Worm (Caenorhabditis elegans) whole organism, early embryonic: ENCODE results near the gene str-97.

ENCODE experiments used
- B0310.2 ChIP-seq: sonication (generic microtip); optimal IDR thresholded peaks from 2 replicates; lab custom pipeline; 2016; ENCODE audit warnings: mild to moderate bottlenecking, missing genetic modification characterization, missing compliant biosample characterization
- F13C5.2 ChIP-seq: sonication (generic microtip); optimal IDR thresholded peaks from 2 replicates; lab custom pipeline; 2017; ENCODE audit warnings: mild to moderate bottlenecking, missing genetic modification characterization, inconsistent platforms, missing compliant biosample characterization
- aly-1 ChIP-seq: sonication (generic microtip); optimal IDR thresholded peaks from 2 replicates; lab custom pipeline; 2016; ENCODE audit warnings: missing genetic modification characterization, missing compliant biosample characterization
- ama-1 ChIP-seq: fragments of 150-350 bp; optimal IDR thresholded peaks from 2 replicates; lab custom pipeline; 2014
- ceh-13 ChIP-seq: fragments of 200-800 bp; sonication (Bioruptor generic); optimal IDR thresholded peaks from 2 replicates; lab custom pipeline; 2018; ENCODE audit warnings: mild to moderate bottlenecking, missing genetic modification characterization, missing compliant biosample characterization
- ceh-36 ChIP-seq: sonication (generic microtip); optimal IDR thresholded peaks from 2 replicates; lab custom pipeline; 2016; ENCODE audit warnings: missing genetic modification characterization, inconsistent platforms, missing compliant biosample characterization
- ets-7 ChIP-seq: sonication (generic microtip); optimal IDR thresholded peaks from 2 replicates; lab custom pipeline; 2016; ENCODE audit warnings: missing genotype, missing genetic modification characterization, missing compliant biosample characterization
- flt-1 ChIP-seq: fragments of 200-800 bp; sonication (Bioruptor generic); IDR thresholded peaks from 2 replicates; pipeline ENCODE4 v1.3.6; 2022; ENCODE audit warnings: missing genetic modification characterization, missing compliant biosample characterization
- hmbx-1 ChIP-seq: sonication (generic microtip); optimal IDR thresholded peaks from 2 replicates; lab custom pipeline; 2016; ENCODE audit warnings: mild to moderate bottlenecking, missing genetic modification characterization, missing compliant biosample characterization
- hmg-4 ChIP-seq: fragments of 200-800 bp; sonication (Bioruptor generic); optimal IDR thresholded peaks from 2 replicates; lab custom pipeline; 2018; ENCODE audit warnings: mild to moderate bottlenecking, missing genetic modification characterization, missing compliant biosample characterization
- hnd-1 ChIP-seq: sonication (generic microtip); optimal IDR thresholded peaks from 2 replicates; lab custom pipeline; 2016; ENCODE audit warnings: missing genetic modification characterization, missing compliant biosample characterization
- pes-1 ChIP-seq: fragments of 200-800 bp; sonication (Bioruptor generic); IDR thresholded peaks from 2 replicates; pipeline ENCODE4 v1.3.6; 2022; ENCODE audit warnings: missing genetic modification reagents, missing genetic modification characterization, missing compliant biosample characterization
- scrt-1 ChIP-seq: fragments of 200-800 bp; sonication (Bioruptor generic); IDR thresholded peaks from 2 replicates; pipeline ENCODE4 v1.3.6; 2022; ENCODE audit warnings: missing genetic modification characterization, missing compliant biosample characterization
- sea-1 ChIP-seq: fragments of 200-800 bp; sonication (Bioruptor generic); conservative IDR thresholded peaks from 2 replicates; pipeline ENCODE4 v1.3.6; 2022; ENCODE audit warnings: missing genetic modification characterization, missing compliant biosample characterization
- tbx-11 ChIP-seq: fragments of 200-800 bp; sonication (Bioruptor generic); IDR thresholded peaks from 2 replicates; pipeline ENCODE4 v1.3.6; 2022; ENCODE audit warnings: missing genetic modification characterization, missing compliant biosample characterization
- tbx-37 ChIP-seq: fragments of 200-800 bp; sonication (Bioruptor generic); conservative IDR thresholded peaks from 2 replicates; pipeline ENCODE4 v1.3.6; 2022; ENCODE audit warnings: missing genetic modification reagents, missing genetic modification characterization, missing compliant biosample characterization
- tra-4 ChIP-seq: sonication (generic microtip); optimal IDR thresholded peaks from 2 replicates; lab custom pipeline; 2017; ENCODE audit warnings: missing genetic modification characterization, missing compliant biosample characterization

str-97 gene

ce11 chrV:16190485-16190884 lies 35.5 kb upstream of the str-97 start, which contains the start of gene srh-281:
TSS of gene srh-281 (plus strand) at chrV:16190785.
- no peak for TF ChIP-seq hmbx-1 (tag; lab: Kevin White, UChicago)
- no peak for TF ChIP-seq tbx-11 (GFP tag; lab: Robert Waterston, UW)
- no peak for TF ChIP-seq aly-1
- TF ChIP-seq hmg-4 (GFP tag; lab: Kevin White, UChicago) = no peak
- TF ChIP-seq ceh-13 (GFP tag; lab: Kevin White, UChicago) = no peak
- TF ChIP-seq pes-1 (GFP tag; lab: Robert Waterston, UW) = no peak
- no peak for TF ChIP-seq B0310.2
- TF ChIP-seq flt-1 (GFP tag; lab: Robert Waterston, UW) = no peak
- no peak for TF ChIP-seq ama-1 (lab: Kevin White, UChicago)

ce11 chrV:16183357-16183756 lies 28.3 kb upstream of the str-97 start, which contains the start of gene srz-14:
TSS of gene srz-14 (plus strand) at chrV:16183657.
- TF ChIP-seq F13C5.2 (tag; lab: Kevin White, UChicago) (no peak), tbx-11 (GFP tag; lab: Robert Waterston, UW) (no peak), aly-1 (no peak), ceh-13 (GFP tag; lab: Kevin White, UChicago) (no peak), B0310.2 (no peak), hnd-1 (no peak), ama-1 (lab: Kevin White, UChicago) (no peak), ceh-36 (tag; lab: Kevin White, UChicago) (no peak), sea-1 (no peak), tbx-37 (GFP tag; lab: Robert Waterston, UW) (no peak), hmg-4 (GFP tag; lab: Kevin White, UChicago) (no peak), flt-1 (GFP tag; lab: Robert Waterston, UW) (no peak), pes-1 (GFP tag; lab: Robert Waterston, UW) (no peak), ets-7 (tag; lab: Kevin White, UChicago) (no peak), scrt-1 (GFP tag; lab: Robert Waterston, UW) (no peak), tra-4 (tag; lab: Kevin White, UChicago) (no peak)

ce11 chrV:16182918-16183317 lies 27.9 kb upstream of the str-97 start, which contains the start of gene srh-277:
TSS of gene srh-277 (plus strand) at chrV:16183218.
- no peak for TF ChIP-seq tbx-37 (GFP tag; lab: Robert Waterston, UW)
- no peak for TF ChIP-seq hmg-4 (GFP tag; lab: Kevin White, UChicago)
- no peak for TF ChIP-seq F13C5.2 (tag; lab: Kevin White, UChicago)
- no peak for TF ChIP-seq ama-1 (lab: Kevin White, UChicago)
- TF ChIP-seq hmbx-1 (tag; lab: Kevin White, UChicago) = no peak
- no peak for TF ChIP-seq ceh-13 (GFP tag; lab: Kevin White, UChicago)
- TF ChIP-seq B0310.2 = no peak
- no peak for TF ChIP-seq tra-4 (tag; lab: Kevin White, UChicago)
- TF ChIP-seq sea-1 = no peak

ce11 chrV:16182110-16182509 lies 27.1 kb upstream of the str-97 start, which contains the start of gene srz-13:
TSS of gene srz-13 (plus strand) at chrV:16182410.
- TF ChIP-seq scrt-1 (GFP tag; lab: Robert Waterston, UW) = no peak
- TF ChIP-seq ceh-36 (tag; lab: Kevin White, UChicago) = no peak
- no peak for TF ChIP-seq hmbx-1 (tag; lab: Kevin White, UChicago)
- TF ChIP-seq ceh-13 (GFP tag; lab: Kevin White, UChicago) = no peak
- no peak for TF ChIP-seq tbx-37 (GFP tag; lab: Robert Waterston, UW)
- TF ChIP-seq B0310.2 = no peak
- no peak for TF ChIP-seq hnd-1
- TF ChIP-seq tbx-11 (GFP tag; lab: Robert Waterston, UW) = no peak
- TF ChIP-seq pes-1 (GFP tag; lab: Robert Waterston, UW) = no peak
- TF ChIP-seq sea-1 = no peak
- TF ChIP-seq flt-1 (GFP tag; lab: Robert Waterston, UW) = no peak
- TF ChIP-seq ets-7 (tag; lab: Kevin White, UChicago) = no peak
- TF ChIP-seq ama-1 (lab: Kevin White, UChicago) = no peak
- no peak for TF ChIP-seq F13C5.2 (tag; lab: Kevin White, UChicago)
- no peak for TF ChIP-seq tra-4 (tag; lab: Kevin White, UChicago)

- TF ChIP-seq tbx-37 (GFP tag; lab: Robert Waterston, UW) = no peak
- no peak for TF ChIP-seq aly-1
- no peak for TF ChIP-seq F13C5.2 (tag; lab: Kevin White, UChicago)
- TF ChIP-seq pes-1 (GFP tag; lab: Robert Waterston, UW) = no peak
- TF ChIP-seq hmg-4 (GFP tag; lab: Kevin White, UChicago) = no peak
- no peak for TF ChIP-seq ceh-36 (tag; lab: Kevin White, UChicago)
- TF ChIP-seq flt-1 (GFP tag; lab: Robert Waterston, UW) = no peak
- TF ChIP-seq scrt-1 (GFP tag; lab: Robert Waterston, UW) = no peak
- TF ChIP-seq sea-1 = no peak
- no peak for TF ChIP-seq tbx-11 (GFP tag; lab: Robert Waterston, UW)
- TF ChIP-seq hnd-1 = no peak
- no peak for TF ChIP-seq ama-1 (lab: Kevin White, UChicago)
- no peak for TF ChIP-seq ceh-13 (GFP tag; lab: Kevin White, UChicago)
- TF ChIP-seq ets-7 (tag; lab: Kevin White, UChicago) = no peak
Observed at ce11 chrV:16180350-16180749, 25.3 kb upstream of the str-97 start, which contains the start of gene str-106. TSS of gene str-106 (plus strand) at chrV:16180650.

ce11 chrV:16175757-16176156 lies 20.7 kb upstream of the str-97 start, which contains the start of gene cyp-33D1:
TSS of gene cyp-33D1 (minus strand) at chrV:16175857.
- TF ChIP-seq flt-1 (GFP tag; lab: Robert Waterston, UW) = no peak
- no peak for TF ChIP-seq hnd-1
- no peak for TF ChIP-seq aly-1
- no peak for TF ChIP-seq pes-1 (GFP tag; lab: Robert Waterston, UW)

- TF ChIP-seq tbx-11 (GFP tag; lab: Robert Waterston, UW) = no peak
- no peak for TF ChIP-seq hmg-4 (GFP tag; lab: Kevin White, UChicago)
- no peak for TF ChIP-seq tra-4 (tag; lab: Kevin White, UChicago)
- TF ChIP-seq aly-1 = no peak
- TF ChIP-seq flt-1 (GFP tag; lab: Robert Waterston, UW) = no peak
- no peak for TF ChIP-seq B0310.2
- TF ChIP-seq ets-7 (tag; lab: Kevin White, UChicago) = no peak
- no peak for TF ChIP-seq hnd-1
- no peak for TF ChIP-seq F13C5.2 (tag; lab: Kevin White, UChicago)
- no peak for TF ChIP-seq ama-1 (lab: Kevin White, UChicago)
- no peak for TF ChIP-seq scrt-1 (GFP tag; lab: Robert Waterston, UW)
- no peak for TF ChIP-seq hmbx-1 (tag; lab: Kevin White, UChicago)
- TF ChIP-seq ceh-13 (GFP tag; lab: Kevin White, UChicago) = no peak
- no peak for TF ChIP-seq pes-1 (GFP tag; lab: Robert Waterston, UW)
- TF ChIP-seq tbx-37 (GFP tag; lab: Robert Waterston, UW) = no peak
Observed at ce11 chrV:16175227-16175626, 20.2 kb upstream of the str-97 start.
